Fruit fly (Drosophila melanogaster) whole organism, adult: ENCODE data around the gene Cad99C.

ENCODE experiments used
- CG11617 ChIP-seq: fragments of 200-800 bp; sonication (Bioruptor generic); optimal IDR thresholded peaks from 2 replicates; lab custom pipeline; 2017; ENCODE audit warnings: mild to moderate bottlenecking, missing biosample characterization, missing genetic modification reagents, missing genetic modification characterization
- CG12768 ChIP-seq: fragments of 200-800 bp; sonication (Bioruptor generic); optimal IDR thresholded peaks from 2 replicates; lab custom pipeline; 2017; ENCODE audit warnings: missing biosample characterization, missing genetic modification characterization, mild to moderate bottlenecking, moderate library complexity, missing genetic modification reagents
- CG14711 ChIP-seq: fragments of 200-800 bp; sonication (Bioruptor generic); optimal IDR thresholded peaks from 2 replicates; lab custom pipeline; 2018; ENCODE audit warnings: missing biosample characterization, mild to moderate bottlenecking, missing genetic modification characterization, moderate library complexity
- CG1620 ChIP-seq: fragments of 200-800 bp; sonication (Bioruptor generic); optimal IDR thresholded peaks from 2 replicates; lab custom pipeline; 2016; ENCODE audit warnings: missing biosample characterization, missing genetic modification characterization
- CG33017 ChIP-seq: fragments of 200-800 bp; sonication (Bioruptor generic); optimal IDR thresholded peaks from 2 replicates; lab custom pipeline; 2018; ENCODE audit warnings: missing biosample characterization, mild to moderate bottlenecking, missing genetic modification characterization, moderate library complexity
- CG5204 ChIP-seq: fragments of 200-800 bp; sonication (Bioruptor generic); optimal IDR thresholded peaks from 2 replicates; lab custom pipeline; 2016; ENCODE audit warnings: missing biosample characterization, missing genetic modification characterization
- CG7045 ChIP-seq: fragments of 200-800 bp; sonication (Bioruptor generic); optimal IDR thresholded peaks from 2 replicates; lab custom pipeline; 2017; ENCODE audit warnings: missing biosample characterization, mild to moderate bottlenecking, missing genetic modification characterization
- CG7101 ChIP-seq: fragments of 200-800 bp; sonication (Bioruptor generic); optimal IDR thresholded peaks from 2 replicates; lab custom pipeline; 2018; ENCODE audit warnings: missing biosample characterization, mild to moderate bottlenecking, missing genetic modification characterization, moderate library complexity
- Clk ChIP-seq: fragments of 200-800 bp; sonication (Bioruptor generic); optimal IDR thresholded peaks from 2 replicates; lab custom pipeline; 2017; ENCODE audit warnings: missing biosample characterization, missing genetic modification characterization
- Crg-1 ChIP-seq: fragments of 200-800 bp; sonication (Bioruptor generic); optimal IDR thresholded peaks from 2 replicates; lab custom pipeline; 2016; ENCODE audit warnings: missing biosample characterization, missing genetic modification characterization
- Hr96 ChIP-seq: fragments of 200-800 bp; sonication (Bioruptor generic); optimal IDR thresholded peaks from 2 replicates; lab custom pipeline; 2016; ENCODE audit warnings: missing biosample characterization, missing genetic modification characterization
- Mnt ChIP-seq: fragments of 200-800 bp; sonication (Bioruptor generic); optimal IDR thresholded peaks from 2 replicates; lab custom pipeline; 2016; ENCODE audit warnings: missing biosample characterization, mild to moderate bottlenecking, missing genetic modification characterization
- bab1 ChIP-seq: fragments of 200-800 bp; sonication (Bioruptor generic); optimal IDR thresholded peaks from 3 replicates; lab custom pipeline; 2019; ENCODE audit warnings: missing biosample characterization, mild to moderate bottlenecking, missing genetic modification characterization, moderate library complexity
- cic ChIP-seq: fragments of 200-800 bp; sonication (Bioruptor generic); optimal IDR thresholded peaks from 2 replicates; lab custom pipeline; 2017; ENCODE audit warnings: missing biosample characterization, mild to moderate bottlenecking, missing genetic modification characterization, moderate library complexity
- cnc ChIP-seq, 2 experiments: fragments of >200 bp; optimal IDR thresholded peaks; 2 replicates each; lab custom pipeline; 2017
- kay ChIP-seq: fragments of 200-800 bp; sonication (Bioruptor generic); peaks from one replicate; lab custom pipeline; 2016; ENCODE audit warnings: missing biosample characterization, missing genetic modification characterization, borderline replicate concordance
- ovo ChIP-seq: fragments of 200-800 bp; sonication (Bioruptor generic); optimal IDR thresholded peaks from 2 replicates; lab custom pipeline; 2016; ENCODE audit warnings: missing biosample characterization, missing genetic modification characterization
- pad ChIP-seq: fragments of 200-800 bp; sonication (Bioruptor generic); optimal IDR thresholded peaks from 3 replicates; lab custom pipeline; 2017; ENCODE audit warnings: missing biosample characterization, missing genetic modification characterization, mild to moderate bottlenecking, moderate library complexity, missing genetic modification reagents
- tj ChIP-seq: fragments of 200-800 bp; sonication (Bioruptor generic); optimal IDR thresholded peaks from 3 replicates; lab custom pipeline; 2017; ENCODE audit warnings: missing biosample characterization, mild to moderate bottlenecking, missing genetic modification characterization, moderate library complexity
- toe ChIP-seq: fragments of 200-800 bp; sonication (Bioruptor generic); optimal IDR thresholded peaks from 2 replicates; lab custom pipeline; 2016; ENCODE audit warnings: missing biosample characterization, missing genetic modification characterization

Gene Cad99C

dm6 chr3R:29841293-29841791 lies at the start of gene Cad99C:
TSS of gene Cad99C (plus strand) at chr3R:29841657.
- TF ChIP-seq CG11617 (GFP tag; lab: Kevin White, UChicago) (no peak), toe (GFP tag; lab: Kevin White, UChicago) (no peak), ovo (GFP tag; lab: Kevin White, UChicago) (peak; percentile 5), tj (GFP tag; lab: Kevin White, UChicago) (peak; percentile 46)

dm6 chr3R:29794161-29794882 lies 47.1 kb upstream of the Cad99C start, which contains the start of gene sro:
TSS of gene sro (plus strand) at chr3R:29794597.
- no peak for TF ChIP-seq CG7045 (GFP tag; lab: Kevin White, UChicago)
- peak; percentile 46 for TF ChIP-seq bab1
- no peak for TF ChIP-seq Clk
- no peak for TF ChIP-seq kay
- no peak for TF ChIP-seq Mnt (GFP tag; lab: Kevin White, UChicago)
- peak; percentile 53 for TF ChIP-seq CG7101
- peak; percentile 83 for TF ChIP-seq tj (GFP tag; lab: Kevin White, UChicago)
- no peak for TF ChIP-seq CG11617 (GFP tag; lab: Kevin White, UChicago)
- TF ChIP-seq Crg-1: peak; percentile 3
- no peak for TF ChIP-seq CG12768

dm6 chr3R:29797183-29797582 lies 44.3 kb upstream of the Cad99C start:
- no peak for TF ChIP-seq Hr96 (GFP tag; lab: Kevin White, UChicago)
- no peak for TF ChIP-seq CG1620 (GFP tag; lab: Kevin White, UChicago)
- peak; percentile 76 for TF ChIP-seq tj (GFP tag; lab: Kevin White, UChicago)
- TF ChIP-seq CG12768: peak; percentile 23
- TF ChIP-seq cnc (optimal IDR thresholded peaks at IDR 0.05; lab: Kevin White, UChicago): peak; percentile 64 to 95

dm6 chr3R:29798966-29799680 lies 42.3 kb upstream of the Cad99C start, which contains the start of the genes Rnb and Drice:
TSS of gene Rnb (minus strand) at chr3R:29799354.
TSS of gene Drice (plus strand) at chr3R:29799658.
- TF ChIP-seq bab1: no peak
- TF ChIP-seq CG7101: peak; percentile 72
- no peak for TF ChIP-seq cnc (optimal IDR thresholded peaks at IDR 0.05; lab: Kevin White, UChicago)
- peak; percentile 80 for TF ChIP-seq CG12768
- peak; percentile 60 for TF ChIP-seq CG14711
- TF ChIP-seq kay: no peak
- TF ChIP-seq ovo (GFP tag; lab: Kevin White, UChicago): peak; percentile 5
- TF ChIP-seq CG5204: no peak
- peak; percentile 49 for TF ChIP-seq CG11617 (GFP tag; lab: Kevin White, UChicago)
- TF ChIP-seq cic (GFP tag; lab: Kevin White, UChicago): peak; percentile 21
- TF ChIP-seq Crg-1: no peak
- TF ChIP-seq Hr96 (GFP tag; lab: Kevin White, UChicago): no peak
- peak; percentile 37 for TF ChIP-seq CG1620 (GFP tag; lab: Kevin White, UChicago)
- TF ChIP-seq tj (GFP tag; lab: Kevin White, UChicago): peak; percentile 38
- TF ChIP-seq pad (GFP tag; lab: Kevin White, UChicago): peak; percentile 60
- TF ChIP-seq CG33017 (tag; lab: Kevin White, UChicago): peak; percentile 2
- no peak for TF ChIP-seq toe (GFP tag; lab: Kevin White, UChicago)
- peak; percentile 50 for TF ChIP-seq Mnt (GFP tag; lab: Kevin White, UChicago)
- TF ChIP-seq CG7045 (GFP tag; lab: Kevin White, UChicago): peak; percentile 71
- peak; percentile 19 for TF ChIP-seq Clk

- peak; percentile 14 for TF ChIP-seq bab1
- TF ChIP-seq CG11617 (GFP tag; lab: Kevin White, UChicago): no peak
- no peak for TF ChIP-seq Mnt (GFP tag; lab: Kevin White, UChicago)
- peak in 1 of 2 experiments; percentile 83 for TF ChIP-seq cnc (optimal IDR thresholded peaks at IDR 0.05; lab: Kevin White, UChicago)
These were observed 41.8 kb upstream of the Cad99C start for dm6 chr3R:29799681-29800028.

- TF ChIP-seq tj (GFP tag; lab: Kevin White, UChicago) (peak; percentile 88), CG7101 (peak; percentile 88), CG5204 (no peak), CG33017 (tag; lab: Kevin White, UChicago) (peak; percentile 80), bab1 (peak; percentile 86), CG14711 (peak; percentile 53), CG1620 (GFP tag; lab: Kevin White, UChicago) (peak; percentile 92), CG12768 (peak; percentile 98), pad (GFP tag; lab: Kevin White, UChicago) (peak; percentile 53), Clk (peak; percentile 91), Mnt (GFP tag; lab: Kevin White, UChicago) (peak; percentile 89), kay (no peak), toe (GFP tag; lab: Kevin White, UChicago) (peak; percentile 99), cnc (optimal IDR thresholded peaks at IDR 0.05; lab: Kevin White, UChicago) (no peak), Hr96 (GFP tag; lab: Kevin White, UChicago) (peak; percentile 97), CG11617 (GFP tag; lab: Kevin White, UChicago) (peak; percentile 95), Crg-1 (peak; percentile 91), ovo (GFP tag; lab: Kevin White, UChicago) (peak; percentile 89), CG7045 (GFP tag; lab: Kevin White, UChicago) (peak; percentile 90), cic (GFP tag; lab: Kevin White, UChicago) (peak; percentile 72)
These were observed 38.6 kb upstream of the Cad99C start, which contains the start of the genes Etfb and CG7789 for dm6 chr3R:29802753-29803313. TSS of gene Etfb (minus strand) at chr3R:29802945. TSS of gene CG7789 (plus strand) at chr3R:29803196.
